Worm (Caenorhabditis elegans) whole organism, L4 larva: ENCODE measurements around the gene T10B9.14.

Source experiments
- D1046.2 ChIP-seq: fragments of 200-800 bp; sonication (Bioruptor generic); IDR thresholded peaks from 2 replicates; pipeline ENCODE4 v1.3.6; 2022; ENCODE audit warnings: missing genetic modification characterization, missing compliant biosample characterization
- F10B5.3 ChIP-seq: sonication (generic microtip); optimal IDR thresholded peaks from 2 replicates; lab custom pipeline; 2016; ENCODE audit warnings: mild to moderate bottlenecking, missing genetic modification characterization, missing compliant biosample characterization
- F37D6.2 ChIP-seq: sonication (generic microtip); optimal IDR thresholded peaks from 2 replicates; lab custom pipeline; 2016; ENCODE audit warnings: mild to moderate bottlenecking, missing genetic modification characterization, missing compliant biosample characterization
- F49E8.2 ChIP-seq: sonication (generic microtip); optimal IDR thresholded peaks from 2 replicates; lab custom pipeline; 2016; ENCODE audit warnings: missing compliant biosample characterization, mild to moderate bottlenecking, missing genetic modification characterization, borderline replicate concordance
- R02D3.7 ChIP-seq: fragments of 150-350 bp; sonication (generic microtip); optimal IDR thresholded peaks from 3 replicates; lab custom pipeline; 2014; ENCODE audit warnings: missing biosample characterization, missing genetic modification characterization
- T20F7.1 ChIP-seq: fragments of 200-800 bp; sonication (Bioruptor generic); optimal IDR thresholded peaks from 2 replicates; lab custom pipeline; 2018; ENCODE audit warnings: mild to moderate bottlenecking, missing genetic modification characterization, missing compliant biosample characterization
- T26A8.4 ChIP-seq: fragments of 200-800 bp; sonication (Bioruptor generic); IDR thresholded peaks from 2 replicates; pipeline ENCODE4 v1.3.6; 2022; ENCODE audit warnings: missing genetic modification characterization, missing compliant biosample characterization
- Y105C5A.15 ChIP-seq: fragments of 200-800 bp; sonication (Bioruptor generic); IDR thresholded peaks from 2 replicates; pipeline ENCODE4 v1.3.6; 2022; ENCODE audit warnings: missing genetic modification characterization, missing compliant biosample characterization
- Y75B8A.6 ChIP-seq: fragments of 200-800 bp; sonication (Bioruptor generic); IDR thresholded peaks from 2 replicates; pipeline ENCODE4 v1.3.6; 2022; ENCODE audit warnings: missing genetic modification reagents, missing genetic modification characterization, missing compliant biosample characterization
- ZK546.5 ChIP-seq, 2 experiments: sonication (generic microtip); optimal IDR thresholded peaks; 2 replicates each; lab custom pipeline; 2017; ENCODE audit warnings: missing biosample characterization in 2 of 2, missing genetic modification characterization in 2 of 2
- ama-1 ChIP-seq: fragments of 150-350 bp; optimal IDR thresholded peaks from 2 replicates; lab custom pipeline; 2014; ENCODE audit warnings: inconsistent platforms, mixed read lengths
- arid-1 ChIP-seq: fragments of 200-800 bp; sonication (Bioruptor generic); conservative IDR thresholded peaks from 2 replicates; pipeline ENCODE4 v1.3.6; 2022; ENCODE audit warnings: missing genetic modification reagents, missing genetic modification characterization, missing compliant biosample characterization
- attf-4 ChIP-seq: sonication (generic microtip); optimal IDR thresholded peaks from 3 replicates; lab custom pipeline; 2017; ENCODE audit warnings: missing biosample characterization, missing genetic modification characterization
- ceh-28 ChIP-seq: fragments of 150-350 bp; optimal IDR thresholded peaks from 2 replicates; lab custom pipeline; 2014; ENCODE audit warnings: missing biosample characterization, missing genetic modification reagents, missing genetic modification characterization
- ceh-82 ChIP-seq: sonication (generic microtip); optimal IDR thresholded peaks from 2 replicates; lab custom pipeline; 2017; ENCODE audit warnings: missing biosample characterization, missing genetic modification characterization
- ces-1 ChIP-seq: fragments of 150-350 bp; sonication (generic microtip); optimal IDR thresholded peaks from 4 replicates; lab custom pipeline; 2014; ENCODE audit warnings: missing biosample characterization, missing genetic modification reagents, missing genetic modification characterization
- cey-2 ChIP-seq: sonication (generic microtip); optimal IDR thresholded peaks from 3 replicates; lab custom pipeline; 2017; ENCODE audit warnings: missing genetic modification characterization, mild to moderate bottlenecking, missing compliant biosample characterization, antibody characterized with exemption, borderline replicate concordance; ENCODE audit not compliant: insufficient read depth
- ctbp-1 ChIP-seq: fragments of 200-800 bp; sonication (Bioruptor generic); IDR thresholded peaks from 2 replicates; pipeline ENCODE4 v1.3.6; 2022; ENCODE audit warnings: missing genetic modification reagents, missing genetic modification characterization, missing compliant biosample characterization
- daf-8 ChIP-seq: fragments of 200-800 bp; sonication (Bioruptor generic); IDR thresholded peaks from 2 replicates; pipeline ENCODE4 v1.3.6; 2022; ENCODE audit warnings: missing genetic modification characterization, missing compliant biosample characterization
- dmd-6 ChIP-seq: fragments of 200-800 bp; sonication (Bioruptor generic); IDR thresholded peaks from 2 replicates; pipeline ENCODE4 v1.3.6; 2022; ENCODE audit warnings: missing genetic modification reagents, missing genetic modification characterization, missing compliant biosample characterization
- dmd-8 ChIP-seq: fragments of 200-800 bp; sonication (Bioruptor generic); IDR thresholded peaks from 2 replicates; pipeline ENCODE4 v1.3.6; 2022; ENCODE audit warnings: missing genetic modification characterization, missing compliant biosample characterization
- dpl-1 ChIP-seq: fragments of 150-350 bp; optimal IDR thresholded peaks from 2 replicates; lab custom pipeline; 2014; ENCODE audit warnings: missing biosample characterization, missing genetic modification reagents, missing genetic modification characterization
- dve-1 ChIP-seq: sonication (generic microtip); optimal IDR thresholded peaks from 2 replicates; lab custom pipeline; 2017; ENCODE audit warnings: antibody characterized with exemption, mild to moderate bottlenecking, missing genetic modification characterization, missing compliant biosample characterization; ENCODE audit not compliant: insufficient read depth
- egl-43 ChIP-seq: fragments of 200-800 bp; sonication (Bioruptor generic); IDR thresholded peaks from 2 replicates; pipeline ENCODE4 v1.3.6; 2022; ENCODE audit warnings: missing genetic modification reagents, missing genetic modification characterization, missing compliant biosample characterization
- gei-8 ChIP-seq: fragments of 200-800 bp; sonication (Bioruptor generic); optimal IDR thresholded peaks from 2 replicates; lab custom pipeline; 2018; ENCODE audit warnings: mild to moderate bottlenecking, missing genetic modification characterization, missing compliant biosample characterization
- hif-1 ChIP-seq, 2 experiments: sonication (generic microtip); optimal IDR thresholded peaks; 2 replicates each; lab custom pipeline; 2016 to 2017; ENCODE audit warnings: missing compliant biosample characterization in 2 of 2, missing genetic modification characterization in 2 of 2, missing genetic modification reagents in 2 of 2, missing genotype in 2 of 2, mild to moderate bottlenecking in 1 of 2
- hmg-1.1 ChIP-seq: fragments of 200-800 bp; sonication (Bioruptor generic); IDR thresholded peaks from 2 replicates; pipeline ENCODE4 v1.3.6; 2022; ENCODE audit warnings: missing genetic modification reagents, missing genetic modification characterization, missing compliant biosample characterization
- lin-13 ChIP-seq: fragments of 150-350 bp; optimal IDR thresholded peaks from 2 replicates; lab custom pipeline; 2014; ENCODE audit warnings: missing biosample characterization, missing genetic modification reagents, missing genetic modification characterization
- lin-15B ChIP-seq: fragments of 150-350 bp; sonication (generic microtip); optimal IDR thresholded peaks from 3 replicates; lab custom pipeline; 2014; ENCODE audit warnings: missing biosample characterization, missing genetic modification characterization
- lin-38 ChIP-seq: fragments of 200-800 bp; sonication (Bioruptor generic); IDR thresholded peaks from 2 replicates; pipeline ENCODE4 v1.3.6; 2022; ENCODE audit warnings: missing genetic modification reagents, missing genetic modification characterization, missing compliant biosample characterization
- lin-39 ChIP-seq: fragments of 150-350 bp; optimal IDR thresholded peaks from 2 replicates; lab custom pipeline; 2014; ENCODE audit warnings: missing biosample characterization, missing genetic modification reagents, missing genetic modification characterization
- lir-3 ChIP-seq: sonication (generic microtip); optimal IDR thresholded peaks from 2 replicates; lab custom pipeline; 2016; ENCODE audit warnings: mild to moderate bottlenecking, missing genetic modification characterization, missing compliant biosample characterization
- lsy-2 ChIP-seq, 2 experiments: fragments of 150-350 bp in 1 of 2; sonication (generic microtip) in 1 of 2; optimal IDR thresholded peaks; 2 replicates each; lab custom pipeline; 2014 to 2017; ENCODE audit warnings: missing biosample characterization in 2 of 2, missing genetic modification characterization in 2 of 2
- madf-5 ChIP-seq, 2 experiments: fragments of 200-800 bp; sonication (Bioruptor generic); IDR thresholded peaks; 2 replicates each; pipeline ENCODE4 v1.3.6; 2022; ENCODE audit warnings: missing compliant biosample characterization in 2 of 2, missing genetic modification characterization in 2 of 2
- madf-9 ChIP-seq: fragments of 200-800 bp; sonication (Bioruptor generic); conservative IDR thresholded peaks from 2 replicates; pipeline ENCODE4 v1.3.6; 2022; ENCODE audit warnings: missing genetic modification reagents, missing genetic modification characterization, missing compliant biosample characterization
- mdl-1 ChIP-seq, 2 experiments: fragments of 150-350 bp in 1 of 2; sonication (generic microtip) in 1 of 2; optimal IDR thresholded peaks; 2 replicates each; lab custom pipeline; 2014 to 2017; ENCODE audit warnings: missing biosample characterization in 2 of 2, missing genetic modification characterization in 2 of 2
- mes-2 ChIP-seq: sonication (generic microtip); optimal IDR thresholded peaks from 2 replicates; lab custom pipeline; 2016; ENCODE audit warnings: missing genotype, mild to moderate bottlenecking, missing genetic modification characterization, missing compliant biosample characterization; ENCODE audit not compliant: poor library complexity, severe bottlenecking
- mxl-3 ChIP-seq: fragments of 200-800 bp; sonication (Bioruptor generic); optimal IDR thresholded peaks from 2 replicates; lab custom pipeline; 2018; ENCODE audit warnings: mild to moderate bottlenecking, missing genetic modification characterization, missing compliant biosample characterization
- nhr-10 ChIP-seq: fragments of 150-350 bp; optimal IDR thresholded peaks from 2 replicates; lab custom pipeline; 2014; ENCODE audit warnings: missing biosample characterization, missing genetic modification characterization
- nhr-102 ChIP-seq: sonication (generic microtip); optimal IDR thresholded peaks from 2 replicates; lab custom pipeline; 2016; ENCODE audit warnings: mild to moderate bottlenecking, missing genetic modification characterization, moderate library complexity, missing compliant biosample characterization
- nhr-237 ChIP-seq: sonication (generic microtip); optimal IDR thresholded peaks from 2 replicates; lab custom pipeline; 2017; ENCODE audit warnings: missing biosample characterization, missing genetic modification characterization
- nhr-28 ChIP-seq: fragments of 150-350 bp; optimal IDR thresholded peaks from 2 replicates; lab custom pipeline; 2014; ENCODE audit warnings: missing biosample characterization, missing genetic modification characterization
- nhr-6 ChIP-seq: fragments of 150-350 bp; optimal IDR thresholded peaks from 2 replicates; lab custom pipeline; 2014; ENCODE audit warnings: missing biosample characterization, missing genetic modification characterization
- nhr-77 ChIP-seq: fragments of 150-350 bp; optimal IDR thresholded peaks from 2 replicates; lab custom pipeline; 2014; ENCODE audit warnings: missing biosample characterization, missing genetic modification characterization
- pha-4 ChIP-seq, 2 experiments: fragments of 150-350 bp in 1 of 2; fragments of 200-800 bp in 1 of 2; sonication (Bioruptor generic) in 1 of 2; IDR thresholded peaks in 1 of 2; optimal IDR thresholded peaks in 1 of 2; 2 replicates each; pipeline versions ENCODE4 v1.3.6 to Lab custom; 2014 to 2022; ENCODE audit warnings: missing genetic modification characterization in 2 of 2, missing genetic modification reagents in 2 of 2, missing biosample characterization in 1 of 2, missing compliant biosample characterization in 1 of 2
- pqm-1 ChIP-seq: sonication (generic microtip); optimal IDR thresholded peaks from 2 replicates; lab custom pipeline; 2017; ENCODE audit warnings: missing biosample characterization, missing genetic modification characterization
- saeg-2 ChIP-seq: fragments of 200-800 bp; sonication (Bioruptor generic); IDR thresholded peaks from 2 replicates; pipeline ENCODE4 v1.3.6; 2022; ENCODE audit warnings: missing genetic modification reagents, missing genetic modification characterization, missing compliant biosample characterization
- sdz-12 ChIP-seq: fragments of 200-800 bp; sonication (Bioruptor generic); optimal IDR thresholded peaks from 2 replicates; lab custom pipeline; 2018; ENCODE audit warnings: mild to moderate bottlenecking, missing genetic modification characterization, missing compliant biosample characterization
- tra-1 ChIP-seq: fragments of 200-800 bp; sonication (Bioruptor generic); IDR thresholded peaks from 2 replicates; pipeline ENCODE4 v1.3.6; 2022; ENCODE audit warnings: missing genetic modification reagents, missing genetic modification characterization, missing compliant biosample characterization
- zfp-3 ChIP-seq: fragments of 200-800 bp; sonication (Bioruptor generic); conservative IDR thresholded peaks from 2 replicates; pipeline ENCODE4 v1.3.6; 2022; ENCODE audit warnings: missing genetic modification reagents, missing genetic modification characterization, missing compliant biosample characterization
- ztf-7 ChIP-seq: fragments of 150-350 bp; optimal IDR thresholded peaks from 2 replicates; lab custom pipeline; 2014; ENCODE audit warnings: missing biosample characterization, missing genetic modification characterization

Gene T10B9.14

ce11 chrII:9791185-9791584 is 8.9 kb upstream of the T10B9.14 start:
- TF ChIP-seq F49E8.2 (tag; lab: Kevin White, UChicago): no peak
- peak in 1 of 2 experiments; percentile 70 for TF ChIP-seq mdl-1 (tag; optimal IDR thresholded peaks at IDR 0.05; lab: Kevin White, UChicago)
- no peak for TF ChIP-seq lin-39
- TF ChIP-seq lir-3 (tag; lab: Kevin White, UChicago): no peak
- TF ChIP-seq saeg-2 (GFP tag; lab: Robert Waterston, UW): no peak
- TF ChIP-seq nhr-237 (tag; lab: Kevin White, UChicago): no peak
- no peak for TF ChIP-seq hif-1 (tag; optimal IDR thresholded peaks at IDR 0.05; lab: Kevin White, UChicago)
- no peak for TF ChIP-seq daf-8
- no peak for TF ChIP-seq hmg-1.1 (GFP tag; lab: Robert Waterston, UW)
- TF ChIP-seq lsy-2 (tag; optimal IDR thresholded peaks at IDR 0.05; lab: Kevin White, UChicago): no peak
- TF ChIP-seq zfp-3: no peak
- no peak for TF ChIP-seq arid-1
- no peak for TF ChIP-seq dpl-1 (GFP tag; lab: Kevin White, UChicago)
- peak; percentile 57 for TF ChIP-seq nhr-10 (tag; lab: Kevin White, UChicago)
- 0 out of 2 replicates have a peak, but pooled peaks have one; percentile 53 for TF ChIP-seq tra-1 (GFP tag; lab: Robert Waterston, UW)
- TF ChIP-seq ZK546.5 (tag; optimal IDR thresholded peaks at IDR 0.05; lab: Kevin White, UChicago): no peak
- TF ChIP-seq dve-1 (tag; lab: Kevin White, UChicago): peak; percentile 84
- no peak for TF ChIP-seq mes-2 (tag; lab: Kevin White, UChicago)
- no peak for TF ChIP-seq gei-8 (GFP tag; lab: Kevin White, UChicago)
- TF ChIP-seq R02D3.7 (tag; lab: Kevin White, UChicago): no peak
- no peak for TF ChIP-seq nhr-6 (tag; lab: Kevin White, UChicago)
- TF ChIP-seq lin-38 (GFP tag; lab: Robert Waterston, UW): no peak
- TF ChIP-seq T20F7.1: no peak
- TF ChIP-seq pqm-1: peak; percentile 94
- TF ChIP-seq pha-4 (GFP tag; IDR thresholded peaks at IDR 0.05; lab: Robert Waterston, UW): no peak
- no peak for TF ChIP-seq pha-4 (tag; optimal IDR thresholded peaks at IDR 0.05; lab: Kevin White, UChicago)
- TF ChIP-seq nhr-102 (tag; lab: Kevin White, UChicago): peak; percentile 93
- TF ChIP-seq Y75B8A.6 (GFP tag; lab: Robert Waterston, UW): no peak
- TF ChIP-seq lin-13 (GFP tag; lab: Kevin White, UChicago): no peak
- no peak for TF ChIP-seq lin-15B (tag; lab: Kevin White, UChicago)
- TF ChIP-seq ceh-28 (tag; lab: Kevin White, UChicago): no peak
- TF ChIP-seq sdz-12 (GFP tag; lab: Kevin White, UChicago): no peak
- no peak for TF ChIP-seq madf-5 (GFP tag; IDR thresholded peaks at IDR 0.05; lab: Robert Waterston, UW)
- TF ChIP-seq nhr-28 (tag; lab: Kevin White, UChicago): peak; percentile 87
- no peak for TF ChIP-seq cey-2 (tag; lab: Kevin White, UChicago)
- TF ChIP-seq F37D6.2: no peak
- no peak for TF ChIP-seq madf-9
- no peak for TF ChIP-seq F10B5.3 (tag; lab: Kevin White, UChicago)
- TF ChIP-seq nhr-77 (tag; lab: Kevin White, UChicago): peak; percentile 88
- no peak for TF ChIP-seq ctbp-1 (GFP tag; lab: Robert Waterston, UW)
- no peak for TF ChIP-seq T26A8.4 (GFP tag; lab: Robert Waterston, UW)
- no peak for TF ChIP-seq dmd-8 (GFP tag; lab: Robert Waterston, UW)
- peak; percentile 69 for TF ChIP-seq mxl-3 (GFP tag; lab: Kevin White, UChicago)
- TF ChIP-seq ceh-82 (tag; lab: Kevin White, UChicago): no peak
- no peak for TF ChIP-seq ama-1
- no peak for TF ChIP-seq ces-1
- TF ChIP-seq ztf-7 (tag; lab: Kevin White, UChicago): no peak
- TF ChIP-seq egl-43 (GFP tag; lab: Robert Waterston, UW): no peak
- peak; percentile 96 for TF ChIP-seq dmd-6 (GFP tag; lab: Robert Waterston, UW)
- TF ChIP-seq Y105C5A.15 (GFP tag; lab: Robert Waterston, UW): no peak
- no peak for TF ChIP-seq attf-4 (tag; lab: Kevin White, UChicago)
- no peak for TF ChIP-seq D1046.2 (GFP tag; lab: Robert Waterston, UW)
